Fruit fly (Drosophila melanogaster) whole organism, pupa: ENCODE data around the gene ND-13B.
A peak's percentile ranks its signal among the peaks of the same experiment; 100 is the strongest.

Experiments
- CG10348 ChIP-seq: fragments of 200-800 bp; sonication (Bioruptor generic); IDR thresholded peaks from 2 replicates; pipeline ENCODE4 v1.3.6; 2022; ENCODE audit warnings: missing biosample characterization, missing genetic modification characterization
- CG12605 ChIP-seq: fragments of 200-800 bp; sonication (Bioruptor generic); IDR thresholded peaks from 2 replicates; pipeline ENCODE4 v1.3.6; 2022; ENCODE audit warnings: missing biosample characterization, missing genetic modification characterization
- CG13204 ChIP-seq: fragments of 200-800 bp; sonication (Bioruptor generic); optimal IDR thresholded peaks from 2 replicates; lab custom pipeline; 2018; ENCODE audit warnings: missing biosample characterization, mild to moderate bottlenecking, missing genetic modification characterization, moderate library complexity
- CG14655 ChIP-seq: fragments of 200-800 bp; sonication (Bioruptor generic); optimal IDR thresholded peaks from 3 replicates; lab custom pipeline; 2017; ENCODE audit warnings: mild to moderate bottlenecking, missing biosample characterization, missing genetic modification reagents, missing genetic modification characterization
- CG15710 ChIP-seq: fragments of 200-800 bp; sonication (Bioruptor generic); optimal IDR thresholded peaks from 2 replicates; lab custom pipeline; 2018; ENCODE audit warnings: missing biosample characterization, mild to moderate bottlenecking, missing genetic modification characterization, moderate library complexity
- CG17806 ChIP-seq: fragments of 200-800 bp; sonication (Bioruptor generic); optimal IDR thresholded peaks from 2 replicates; lab custom pipeline; 2018; ENCODE audit warnings: missing biosample characterization, mild to moderate bottlenecking, missing genetic modification characterization, moderate library complexity
- CG32121 ChIP-seq: fragments of 200-800 bp; sonication (Bioruptor generic); IDR thresholded peaks from 2 replicates; pipeline ENCODE4 v1.3.6; 2022; ENCODE audit warnings: missing biosample characterization, missing genetic modification characterization
- CG34367 ChIP-seq: fragments of 200-800 bp; sonication (Bioruptor generic); optimal IDR thresholded peaks from 2 replicates; lab custom pipeline; 2018; ENCODE audit warnings: missing biosample characterization, mild to moderate bottlenecking, missing genetic modification characterization
- CG4496 ChIP-seq: fragments of 200-800 bp; sonication (Bioruptor generic); IDR thresholded peaks from 3 replicates; pipeline ENCODE4 v1.3.6; 2022; ENCODE audit warnings: missing biosample characterization, missing genetic modification characterization
- CG8159 ChIP-seq: fragments of 200-800 bp; sonication (Bioruptor generic); optimal IDR thresholded peaks from 3 replicates; lab custom pipeline; 2018; ENCODE audit warnings: missing biosample characterization, mild to moderate bottlenecking, missing genetic modification characterization, moderate library complexity
- CG8301 ChIP-seq: fragments of 200-800 bp; sonication (Bioruptor generic); optimal IDR thresholded peaks from 2 replicates; lab custom pipeline; 2018; ENCODE audit warnings: missing biosample characterization, mild to moderate bottlenecking, missing genetic modification characterization
- CG9948 ChIP-seq: fragments of 200-800 bp; sonication (Bioruptor generic); optimal IDR thresholded peaks from 2 replicates; lab custom pipeline; 2018; ENCODE audit warnings: missing biosample characterization, mild to moderate bottlenecking, missing genetic modification characterization, moderate library complexity
- D1 ChIP-seq: fragments of 200-800 bp; sonication (Bioruptor generic); optimal IDR thresholded peaks from 2 replicates; lab custom pipeline; 2018; ENCODE audit warnings: missing biosample characterization, mild to moderate bottlenecking, missing genetic modification characterization, moderate library complexity
- EcR ChIP-seq: fragments of 200-800 bp; sonication (Bioruptor generic); optimal IDR thresholded peaks from 3 replicates; lab custom pipeline; 2019; ENCODE audit warnings: missing biosample characterization, missing genetic modification characterization, mild to moderate bottlenecking, moderate library complexity, missing genetic modification reagents
- Ets98B ChIP-seq: fragments of 200-800 bp; sonication (Bioruptor generic); IDR thresholded peaks from 2 replicates; pipeline ENCODE4 v1.3.6; 2022; ENCODE audit warnings: missing biosample characterization, missing genetic modification characterization
- Pif1A ChIP-seq: fragments of 200-800 bp; sonication (Bioruptor generic); optimal IDR thresholded peaks from 3 replicates; lab custom pipeline; 2016; ENCODE audit warnings: missing biosample characterization, missing genetic modification characterization
- Pif1B ChIP-seq: fragments of 200-800 bp; sonication (Bioruptor generic); optimal IDR thresholded peaks from 3 replicates; lab custom pipeline; 2016; ENCODE audit warnings: missing biosample characterization, missing genetic modification characterization
- Snoo ChIP-seq: fragments of 200-800 bp; sonication (Bioruptor generic); optimal IDR thresholded peaks from 3 replicates; lab custom pipeline; 2017; ENCODE audit warnings: missing biosample characterization, mild to moderate bottlenecking, missing genetic modification characterization, inconsistent platforms
- fd96Ca ChIP-seq: fragments of 200-800 bp; sonication (Bioruptor generic); IDR thresholded peaks from 3 replicates; pipeline ENCODE4 v1.3.6; 2022; ENCODE audit warnings: missing biosample characterization, missing genetic modification characterization
- gl ChIP-seq: fragments of 200-800 bp; sonication (Bioruptor generic); optimal IDR thresholded peaks from 2 replicates; lab custom pipeline; 2018; ENCODE audit warnings: missing biosample characterization, mild to moderate bottlenecking, missing genetic modification characterization
- rn ChIP-seq: fragments of 200-800 bp; sonication (Bioruptor generic); IDR thresholded peaks from 2 replicates; pipeline ENCODE4 v1.3.6; 2022; ENCODE audit warnings: missing biosample characterization, missing genetic modification characterization

The ND-13B gene

dm6 chr3L:10654439-10654838 lies 39.5 kb downstream of the ND-13B start:
- no peak for TF ChIP-seq CG32121
- TF ChIP-seq CG15710 (tag; lab: Kevin White, UChicago): no peak
- no peak for TF ChIP-seq CG17806 (tag; lab: Kevin White, UChicago)
- no peak for TF ChIP-seq CG10348 (GFP tag; lab: Robert Waterston, UW)
- no peak for TF ChIP-seq CG34367
- TF ChIP-seq, all 21 proteins: peak for 0

- peak; percentile 16 for TF ChIP-seq CG8159 (tag; lab: Kevin White, UChicago)
- TF ChIP-seq Pif1A (GFP tag; lab: Kevin White, UChicago): no peak
- peak; percentile 48 for TF ChIP-seq EcR (GFP tag; lab: Kevin White, UChicago)
Measured at dm6 chr3L:10652487-10652886, 41.4 kb downstream of the ND-13B start.

- TF ChIP-seq CG15710 (tag; lab: Kevin White, UChicago) (no peak), CG8301 (no peak), CG4496 (GFP tag; lab: Robert Waterston, UW) (no peak), Pif1A (GFP tag; lab: Kevin White, UChicago) (no peak), CG8159 (tag; lab: Kevin White, UChicago) (no peak), Snoo (tag; lab: Kevin White, UChicago) (no peak), gl (tag; lab: Kevin White, UChicago) (no peak), rn (GFP tag; lab: Robert Waterston, UW) (no peak)
Measured at dm6 chr3L:10651271-10651670, 42.6 kb downstream of the ND-13B start.

- TF ChIP-seq CG34367: peak; percentile 48
- peak; percentile 63 for TF ChIP-seq Pif1A (GFP tag; lab: Kevin White, UChicago)
- peak; percentile 70; the same call in 2 of the 3 replicates for TF ChIP-seq CG4496 (GFP tag; lab: Robert Waterston, UW)
- TF ChIP-seq Pif1B (GFP tag; lab: Kevin White, UChicago): peak; percentile 35
- peak; percentile 50 for TF ChIP-seq CG17806 (tag; lab: Kevin White, UChicago)
- peak; percentile 62 for TF ChIP-seq Ets98B (GFP tag; lab: Robert Waterston, UW)
- no peak for TF ChIP-seq CG8159 (tag; lab: Kevin White, UChicago)
- TF ChIP-seq Snoo (tag; lab: Kevin White, UChicago): no peak
- TF ChIP-seq CG12605 (GFP tag; lab: Robert Waterston, UW): peak; percentile 51; the same call in 1 of the 2 replicates
- 0 out of 3 replicates have a peak, but pooled peaks have one; percentile 51 for TF ChIP-seq fd96Ca (GFP tag; lab: Robert Waterston, UW)
- peak; percentile 53 for TF ChIP-seq CG8301
- no peak for TF ChIP-seq CG13204
- peak; percentile 15 for TF ChIP-seq gl (tag; lab: Kevin White, UChicago)
- peak; percentile 39 for TF ChIP-seq CG15710 (tag; lab: Kevin White, UChicago)
- no peak for TF ChIP-seq D1
- TF ChIP-seq CG10348 (GFP tag; lab: Robert Waterston, UW): no peak
- TF ChIP-seq CG32121: peak; percentile 47
- TF ChIP-seq CG9948: peak; percentile 22
- no peak for TF ChIP-seq EcR (GFP tag; lab: Kevin White, UChicago)
- no peak for TF ChIP-seq rn (GFP tag; lab: Robert Waterston, UW)
- TF ChIP-seq CG14655 (GFP tag; lab: Kevin White, UChicago): peak; percentile 45
Measured at dm6 chr3L:10648431-10648830, 45.5 kb downstream of the ND-13B start.

- TF ChIP-seq gl (tag; lab: Kevin White, UChicago) (no peak), CG15710 (tag; lab: Kevin White, UChicago) (no peak), Ets98B (GFP tag; lab: Robert Waterston, UW) (no peak), CG17806 (tag; lab: Kevin White, UChicago) (no peak), Pif1B (GFP tag; lab: Kevin White, UChicago) (no peak), Pif1A (GFP tag; lab: Kevin White, UChicago) (no peak), rn (GFP tag; lab: Robert Waterston, UW) (no peak), CG34367 (no peak), CG32121 (no peak), EcR (GFP tag; lab: Kevin White, UChicago) (no peak), CG4496 (GFP tag; lab: Robert Waterston, UW) (no peak), CG10348 (GFP tag; lab: Robert Waterston, UW) (no peak), CG8301 (no peak), CG13204 (no peak), CG9948 (no peak)
Measured at dm6 chr3L:10647158-10647557, 46.8 kb downstream of the ND-13B start.

dm6 chr3L:10645965-10646364 lies 47.9 kb downstream of the ND-13B start:
- 0 out of 3 replicates have a peak, but pooled peaks have one; percentile 54 for TF ChIP-seq CG4496 (GFP tag; lab: Robert Waterston, UW)
- no peak for TF ChIP-seq CG17806 (tag; lab: Kevin White, UChicago)

dm6 chr3L:10643228-10643627 lies 50.7 kb downstream of the ND-13B start, which contains the start of gene CG14153:
CG14153 (plus strand) TSS chr3L:10643528.
- no peak for TF ChIP-seq CG8301
- no peak for TF ChIP-seq CG12605 (GFP tag; lab: Robert Waterston, UW)
- no peak for TF ChIP-seq Snoo (tag; lab: Kevin White, UChicago)
- no peak for TF ChIP-seq Pif1A (GFP tag; lab: Kevin White, UChicago)
- TF ChIP-seq CG4496 (GFP tag; lab: Robert Waterston, UW): no peak
- no peak for TF ChIP-seq CG8159 (tag; lab: Kevin White, UChicago)
- no peak for TF ChIP-seq rn (GFP tag; lab: Robert Waterston, UW)
- no peak for TF ChIP-seq gl (tag; lab: Kevin White, UChicago)
- TF ChIP-seq fd96Ca (GFP tag; lab: Robert Waterston, UW): no peak
- TF ChIP-seq Ets98B (GFP tag; lab: Robert Waterston, UW): no peak
